Fruit fly (Drosophila melanogaster) whole organism, embryonic: Measurements from ENCODE around the gene Rbp.

Experiments
- Abd-B ChIP-seq: fragments of 200-800 bp; sonication (Bioruptor generic); optimal IDR thresholded peaks from 2 replicates; lab custom pipeline; 2018; ENCODE audit warnings: missing biosample characterization, mild to moderate bottlenecking, missing genetic modification characterization, moderate library complexity
- Awh ChIP-seq: fragments of 200-800 bp; sonication (Bioruptor generic); IDR thresholded peaks from 2 replicates; pipeline ENCODE4, ENCODE4 v1.3.6; 2022; ENCODE audit warnings: missing biosample characterization, missing genetic modification characterization
- Bdp1 ChIP-seq: fragments of 200-800 bp; sonication (Bioruptor generic); optimal IDR thresholded peaks from 3 replicates; lab custom pipeline; 2016; ENCODE audit warnings: missing biosample characterization, missing genetic modification characterization
- Bgb ChIP-seq: fragments of 200-800 bp; sonication (Bioruptor generic); IDR thresholded peaks from 2 replicates; pipeline ENCODE4 v1.3.6; 2022; ENCODE audit warnings: missing biosample characterization, missing genetic modification characterization; ENCODE audit not compliant: partially characterized antibody
- CG10462 ChIP-seq: fragments of 200-800 bp; sonication (Bioruptor generic); optimal IDR thresholded peaks from 2 replicates; lab custom pipeline; 2016; ENCODE audit warnings: missing biosample characterization, missing genetic modification characterization
- CG12219 ChIP-seq: fragments of 200-800 bp; sonication (Bioruptor generic); optimal IDR thresholded peaks from 3 replicates; lab custom pipeline; 2018; ENCODE audit warnings: missing biosample characterization, mild to moderate bottlenecking, missing genetic modification characterization
- CG12942 ChIP-seq: fragments of 200-800 bp; sonication (Bioruptor generic); optimal IDR thresholded peaks from 3 replicates; lab custom pipeline; 2016; ENCODE audit warnings: missing biosample characterization, missing genetic modification characterization
- CG13287 ChIP-seq: fragments of 200-800 bp; sonication (Bioruptor generic); IDR thresholded peaks from 2 replicates; pipeline ENCODE4 v1.3.6; 2022; ENCODE audit warnings: missing biosample characterization, missing genetic modification characterization; ENCODE audit not compliant: partially characterized antibody
- CG13775 ChIP-seq: fragments of 200-800 bp; sonication (Bioruptor generic); optimal IDR thresholded peaks from 3 replicates; lab custom pipeline; 2017; ENCODE audit warnings: missing biosample characterization, mild to moderate bottlenecking, missing genetic modification characterization
- CG14860 ChIP-seq: fragments of 200-800 bp; sonication (Bioruptor generic); IDR thresholded peaks from 3 replicates; pipeline ENCODE4 v1.3.6; 2022; ENCODE audit warnings: missing biosample characterization, missing genetic modification characterization; ENCODE audit not compliant: partially characterized antibody
- CG17568 ChIP-seq: fragments of 200-800 bp; sonication (Bioruptor generic); optimal IDR thresholded peaks from 2 replicates; lab custom pipeline; 2018; ENCODE audit warnings: missing biosample characterization, mild to moderate bottlenecking, missing genetic modification characterization, moderate library complexity
- CG2712 ChIP-seq: fragments of 200-800 bp; optimal IDR thresholded peaks from 3 replicates; lab custom pipeline; 2019; ENCODE audit warnings: missing biosample characterization, mild to moderate bottlenecking, missing genetic modification characterization, moderate library complexity
- CG30431 ChIP-seq: fragments of 200-800 bp; sonication (Bioruptor generic); optimal IDR thresholded peaks from 2 replicates; lab custom pipeline; 2017; ENCODE audit warnings: missing biosample characterization, missing genetic modification characterization
- CG34224 ChIP-seq: fragments of 200-800 bp; sonication (Bioruptor generic); IDR thresholded peaks from 3 replicates; pipeline ENCODE4 v1.3.6; 2022; ENCODE audit warnings: missing biosample characterization, missing genetic modification characterization; ENCODE audit not compliant: partially characterized antibody
- CG4730 ChIP-seq: fragments of 200-800 bp; sonication (Bioruptor generic); IDR thresholded peaks from 2 replicates; pipeline ENCODE4 v1.3.6; 2022; ENCODE audit warnings: missing biosample characterization, missing genetic modification characterization
- CG6813 ChIP-seq: fragments of 200-800 bp; sonication (Bioruptor generic); optimal IDR thresholded peaks from 2 replicates; lab custom pipeline; 2017; ENCODE audit warnings: missing biosample characterization, missing genetic modification characterization, mild to moderate bottlenecking, moderate library complexity, missing genetic modification reagents
- CG9932 ChIP-seq: fragments of 200-800 bp; sonication (Bioruptor generic); IDR thresholded peaks from 2 replicates; pipeline ENCODE4 v1.3.6; 2022; ENCODE audit warnings: missing biosample characterization, missing genetic modification characterization
- CTCF ChIP-seq: fragments of 200-800 bp; sonication (Bioruptor generic); optimal IDR thresholded peaks from 2 replicates; lab custom pipeline; 2017; ENCODE audit warnings: missing biosample characterization, mild to moderate bottlenecking, missing genetic modification characterization, moderate library complexity
- E2f2 ChIP-seq: fragments of 200-800 bp; sonication (Bioruptor generic); IDR thresholded peaks from 2 replicates; pipeline ENCODE4 v1.3.6; 2022; ENCODE audit warnings: missing biosample characterization, missing genetic modification characterization
- ERR ChIP-seq: fragments of 200-800 bp; sonication (Bioruptor generic); optimal IDR thresholded peaks from 2 replicates; lab custom pipeline; 2016; ENCODE audit warnings: missing biosample characterization, missing genetic modification characterization
- Fer1 ChIP-seq: fragments of 200-800 bp; sonication (Bioruptor generic); optimal IDR thresholded peaks from 2 replicates; lab custom pipeline; 2017; ENCODE audit warnings: missing biosample characterization, mild to moderate bottlenecking, missing genetic modification characterization
- Hr3 ChIP-seq: fragments of 200-800 bp; sonication (Bioruptor generic); optimal IDR thresholded peaks from 3 replicates; lab custom pipeline; 2016; ENCODE audit warnings: missing biosample characterization, missing genetic modification characterization
- Hr39 ChIP-seq: fragments of >200 bp; optimal IDR thresholded peaks from 2 replicates; lab custom pipeline; 2017
- NK7.1 ChIP-seq: fragments of 200-800 bp; sonication (Bioruptor generic); optimal IDR thresholded peaks from 3 replicates; lab custom pipeline; 2016; ENCODE audit warnings: missing biosample characterization, missing genetic modification characterization
- Opbp ChIP-seq: fragments of 200-800 bp; sonication (Bioruptor generic); IDR thresholded peaks from 3 replicates; pipeline ENCODE4 v1.3.6; 2022; ENCODE audit warnings: missing biosample characterization, missing genetic modification characterization; ENCODE audit not compliant: partially characterized antibody
- Optix ChIP-seq: fragments of 200-800 bp; sonication (Bioruptor generic); IDR thresholded peaks from 3 replicates; pipeline ENCODE4 v1.3.6; 2022; ENCODE audit warnings: missing biosample characterization, missing genetic modification characterization
- Sry-δ ChIP-seq: fragments of 200-800 bp; sonication (Bioruptor generic); optimal IDR thresholded peaks from 2 replicates; lab custom pipeline; 2016; ENCODE audit warnings: missing biosample characterization, missing genetic modification characterization
- Stat92E ChIP-seq, 3 experiments: fragments of >200 bp in 2 of 3; fragments of 200-800 bp in 1 of 3; sonication (Bioruptor generic) in 1 of 3; optimal IDR thresholded peaks; 2 replicates each; lab custom pipeline; 2017 to 2019; ENCODE audit warnings: missing biosample characterization in 3 of 3, missing genetic modification characterization in 3 of 3, mild to moderate bottlenecking in 1 of 3, moderate library complexity in 1 of 3
- Xrp1 ChIP-seq: fragments of 200-800 bp; sonication (Bioruptor generic); IDR thresholded peaks from 2 replicates; pipeline ENCODE4 v1.3.6; 2022; ENCODE audit warnings: missing biosample characterization, missing genetic modification characterization
- bcd ChIP-seq: fragments of 200-800 bp; sonication (Bioruptor generic); optimal IDR thresholded peaks from 2 replicates; lab custom pipeline; 2017; ENCODE audit warnings: missing biosample characterization, mild to moderate bottlenecking, missing genetic modification characterization
- chinmo ChIP-seq: fragments of 200-800 bp; sonication (Bioruptor generic); IDR thresholded peaks from 4 replicates; pipeline ENCODE4 v1.3.6; 2022; ENCODE audit warnings: missing biosample characterization, missing genetic modification characterization; ENCODE audit not compliant: partially characterized antibody
- ci ChIP-seq: fragments of 200-800 bp; sonication (Bioruptor generic); IDR thresholded peaks from 3 replicates; pipeline ENCODE4 v1.3.6; 2022; ENCODE audit warnings: missing biosample characterization, missing genetic modification characterization
- croc ChIP-seq: fragments of 200-800 bp; sonication (Bioruptor generic); conservative IDR thresholded peaks from 3 replicates; pipeline ENCODE4 v1.3.6; 2022; ENCODE audit warnings: missing biosample characterization, missing genetic modification characterization
- dmrt11E ChIP-seq: fragments of 200-800 bp; sonication (Bioruptor generic); optimal IDR thresholded peaks from 3 replicates; lab custom pipeline; 2018; ENCODE audit warnings: missing biosample characterization, mild to moderate bottlenecking, missing genetic modification characterization, moderate library complexity
- dmrt99B ChIP-seq: fragments of 200-800 bp; sonication (Bioruptor generic); optimal IDR thresholded peaks from 2 replicates; lab custom pipeline; 2018; ENCODE audit warnings: missing biosample characterization, mild to moderate bottlenecking, missing genetic modification characterization, moderate library complexity
- esg ChIP-seq: fragments of 200-800 bp; sonication (Bioruptor generic); conservative IDR thresholded peaks from 2 replicates; pipeline ENCODE4 v1.3.6; 2022; ENCODE audit warnings: missing biosample characterization, missing genetic modification characterization
- gfzf ChIP-seq: fragments of 200-800 bp; sonication (Bioruptor generic); optimal IDR thresholded peaks from 2 replicates; lab custom pipeline; 2016; ENCODE audit warnings: missing biosample characterization, mild to moderate bottlenecking, missing genetic modification characterization, moderate library complexity
- grau ChIP-seq: fragments of 200-800 bp; optimal IDR thresholded peaks from 3 replicates; lab custom pipeline; 2019; ENCODE audit warnings: missing biosample characterization, mild to moderate bottlenecking, missing genetic modification characterization, moderate library complexity
- gsb-n ChIP-seq: fragments of 200-800 bp; sonication (Bioruptor generic); optimal IDR thresholded peaks from 3 replicates; lab custom pipeline; 2018; ENCODE audit warnings: missing biosample characterization, mild to moderate bottlenecking, missing genetic modification characterization
- ham ChIP-seq: fragments of 200-800 bp; sonication (Bioruptor generic); IDR thresholded peaks from 2 replicates; pipeline ENCODE4 v1.3.6; 2022; ENCODE audit warnings: missing biosample characterization, missing genetic modification characterization
- knrl ChIP-seq: fragments of 200-800 bp; sonication (Bioruptor generic); IDR thresholded peaks from 3 replicates; pipeline ENCODE4 v1.3.6; 2022; ENCODE audit warnings: missing biosample characterization, missing genetic modification characterization; ENCODE audit not compliant: partially characterized antibody
- lilli ChIP-seq: fragments of 200-800 bp; sonication (Bioruptor generic); optimal IDR thresholded peaks from 3 replicates; lab custom pipeline; 2016; ENCODE audit warnings: missing biosample characterization, missing genetic modification characterization
- nom ChIP-seq: fragments of 200-800 bp; sonication (Bioruptor generic); optimal IDR thresholded peaks from 2 replicates; lab custom pipeline; 2017; ENCODE audit warnings: missing biosample characterization, missing genetic modification characterization, mild to moderate bottlenecking, moderate library complexity, missing genetic modification reagents
- oc ChIP-seq: fragments of 200-800 bp; sonication (Bioruptor generic); optimal IDR thresholded peaks from 2 replicates; lab custom pipeline; 2018; ENCODE audit warnings: missing biosample characterization, mild to moderate bottlenecking, missing genetic modification characterization, moderate library complexity
- pho ChIP-seq: fragments of 200-800 bp; sonication (Bioruptor generic); optimal IDR thresholded peaks from 2 replicates; lab custom pipeline; 2016; ENCODE audit warnings: missing biosample characterization, missing genetic modification characterization
- sc ChIP-seq, 3 experiments: fragments of >200 bp in 2 of 3; fragments of 200-800 bp in 1 of 3; sonication (Bioruptor generic) in 1 of 3; optimal IDR thresholded peaks; 2 replicates in 2 of 3; 3 replicates in 1 of 3; lab custom pipeline; 2017; ENCODE audit warnings: mild to moderate bottlenecking in 1 of 3, missing biosample characterization in 1 of 3, missing genetic modification characterization in 1 of 3, missing genetic modification reagents in 1 of 3
- sens ChIP-seq: fragments of 200-800 bp; sonication (Bioruptor generic); peaks from one replicate; lab custom pipeline; 2016; ENCODE audit warnings: missing biosample characterization, missing genetic modification characterization
- slbo ChIP-seq: fragments of 200-800 bp; sonication (Bioruptor generic); IDR thresholded peaks from 2 replicates; pipeline ENCODE4 v1.3.6; 2022; ENCODE audit warnings: missing biosample characterization, missing genetic modification characterization
- slou ChIP-seq: fragments of 200-800 bp; sonication (Bioruptor generic); optimal IDR thresholded peaks from 3 replicates; lab custom pipeline; 2016; ENCODE audit warnings: missing biosample characterization, missing genetic modification characterization
- tgo ChIP-seq: fragments of 200-800 bp; sonication (Bioruptor generic); IDR thresholded peaks from 3 replicates; pipeline ENCODE4 v1.3.6; 2022; ENCODE audit warnings: missing biosample characterization, missing genetic modification characterization
- zfh2 ChIP-seq: fragments of 200-800 bp; sonication (Bioruptor generic); optimal IDR thresholded peaks from 2 replicates; lab custom pipeline; 2016; ENCODE audit warnings: missing biosample characterization, missing genetic modification characterization

Gene Rbp

DNA sequence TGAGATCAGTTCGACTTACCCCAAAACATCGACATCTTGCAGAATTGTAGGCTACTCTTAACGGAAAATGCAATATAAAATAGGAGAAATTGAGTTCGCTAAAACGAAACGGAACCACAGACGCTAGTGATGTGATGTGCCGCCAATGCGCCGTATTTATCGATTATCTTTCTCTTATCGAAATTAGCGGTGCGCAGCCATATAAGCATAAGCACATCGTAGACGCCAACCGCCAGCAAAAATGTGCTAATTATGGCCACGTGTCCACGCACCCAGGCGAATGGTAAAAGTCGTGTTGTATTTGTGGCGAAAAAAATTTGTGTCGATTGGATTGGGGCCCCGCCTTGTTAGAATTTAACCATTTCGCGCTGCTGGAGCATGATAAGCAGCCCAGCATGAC lies 41.4 kb upstream of the Rbp start, which contains the start of the genes Fkbp39 and Cyfip (continued):
- peak; percentile 76 for TF ChIP-seq slbo (GFP tag; lab: Robert Waterston, UW)
- TF ChIP-seq Awh (GFP tag; lab: Robert Waterston, UW) = no peak
- TF ChIP-seq CG13775 (GFP tag; lab: Kevin White, UChicago) = peak; percentile 40
- TF ChIP-seq Hr39 (lab: Kevin White, UChicago) = no peak
- TF ChIP-seq CG12942 = peak; percentile 8
- TF ChIP-seq zfh2 (GFP tag; lab: Kevin White, UChicago) = peak; percentile 76
- TF ChIP-seq Bgb (GFP tag; lab: Robert Waterston, UW) = peak; percentile 90
- no peak for TF ChIP-seq nom (GFP tag; lab: Kevin White, UChicago)
- no peak for TF ChIP-seq bcd (GFP tag; lab: Kevin White, UChicago)
- no peak for TF ChIP-seq esg
- no peak for TF ChIP-seq oc (tag; lab: Kevin White, UChicago)
- peak; percentile 34 for TF ChIP-seq CTCF (GFP tag; lab: Kevin White, UChicago)
- TF ChIP-seq dmrt99B (tag; lab: Kevin White, UChicago) = no peak
- no peak for TF ChIP-seq CG6813
- TF ChIP-seq CG17568 (GFP tag; lab: Kevin White, UChicago) = no peak
- peak; percentile 52 for TF ChIP-seq CG2712 (tag; lab: Kevin White, UChicago)
- 0 out of 3 replicates have a peak, but pooled peaks have one; percentile 42 for TF ChIP-seq CG14860 (GFP tag; lab: Robert Waterston, UW)
- TF ChIP-seq slou = peak; percentile 20
- peak; percentile 55; the same call in 1 of the 3 replicates for TF ChIP-seq Optix (GFP tag; lab: Robert Waterston, UW)
- TF ChIP-seq CG9932 (GFP tag; lab: Robert Waterston, UW) = peak; percentile 71
- 0 out of 2 replicates have a peak, but pooled peaks have one; percentile 27 for TF ChIP-seq Xrp1 (GFP tag; lab: Robert Waterston, UW)
- TF ChIP-seq lilli (GFP tag; lab: Kevin White, UChicago) = peak; percentile 74
- peak; percentile 83 for TF ChIP-seq Opbp (GFP tag; lab: Robert Waterston, UW)
- TF ChIP-seq Hr3 (GFP tag; lab: Kevin White, UChicago) = peak; percentile 20
- peak; percentile 78 for TF ChIP-seq E2f2 (GFP tag; lab: Robert Waterston, UW)
- TF ChIP-seq CG10462 = no peak
- no peak for TF ChIP-seq CG30431 (GFP tag; lab: Kevin White, UChicago)
- TF ChIP-seq Abd-B (GFP tag; lab: Kevin White, UChicago) = peak; percentile 48
- peak; percentile 19 for TF ChIP-seq Bdp1 (GFP tag; lab: Kevin White, UChicago)
- TF ChIP-seq Stat92E (GFP tag; optimal IDR thresholded peaks at IDR 0.05; lab: Kevin White, UChicago) = peak in 1 of 3 experiments; percentile 61
- no peak for TF ChIP-seq CG4730 (GFP tag; lab: Robert Waterston, UW)
- TF ChIP-seq dmrt11E (tag; lab: Kevin White, UChicago) = no peak
- TF ChIP-seq CG34224 (GFP tag; lab: Robert Waterston, UW) = peak; percentile 82
- peak; percentile 69 for TF ChIP-seq pho
- TF ChIP-seq tgo (GFP tag; lab: Robert Waterston, UW) = no peak
- 0 out of 4 replicates have a peak, but pooled peaks have one; percentile 65 for TF ChIP-seq chinmo (GFP tag; lab: Robert Waterston, UW)
- peak; percentile 68 for TF ChIP-seq knrl (GFP tag; lab: Robert Waterston, UW)
- peak; percentile 69 for TF ChIP-seq Fer1 (GFP tag; lab: Kevin White, UChicago)
- no peak for TF ChIP-seq gsb-n
- TF ChIP-seq ERR (GFP tag; lab: Kevin White, UChicago) = peak; percentile 62
- peak; percentile 85 for TF ChIP-seq CG13287 (GFP tag; lab: Robert Waterston, UW)
- peak; percentile 98 for TF ChIP-seq gfzf (GFP tag; lab: Kevin White, UChicago)
- no peak for TF ChIP-seq croc (GFP tag; lab: Robert Waterston, UW)
- TF ChIP-seq CG12219 (GFP tag; lab: Kevin White, UChicago) = no peak
- no peak for TF ChIP-seq NK7.1 (GFP tag; lab: Kevin White, UChicago)
- peak; percentile 100 for TF ChIP-seq Sry-δ (GFP tag; lab: Kevin White, UChicago)
- peak; percentile 91 for TF ChIP-seq sens
- peak; percentile 48 for TF ChIP-seq grau (tag; lab: Kevin White, UChicago)
- TF ChIP-seq sc (optimal IDR thresholded peaks at IDR 0.05; lab: Kevin White, UChicago) = no peak
- no peak for TF ChIP-seq sc (GFP tag; optimal IDR thresholded peaks at IDR 0.05; lab: Kevin White, UChicago)
- no peak for TF ChIP-seq ham
- TF ChIP-seq ci = peak; percentile 67; the same call in 2 of the 3 replicates
